Fruit fly (Drosophila melanogaster) whole organism: ENCODE results near the gene CG17108.

ENCODE experiments used
- CG8478 ChIP-seq: fragments of >200 bp; optimal IDR thresholded peaks from 2 replicates; lab custom pipeline; 2018; ENCODE audit warnings: inconsistent platforms
- Dll ChIP-seq: fragments of >200 bp; optimal IDR thresholded peaks from 2 replicates; lab custom pipeline; 2017
- EcR ChIP-seq, 2 experiments: fragments of >200 bp; optimal IDR thresholded peaks; 2 replicates each; lab custom pipeline; 2017; ENCODE audit warnings: missing biosample characterization in 2 of 2, missing genetic modification characterization in 2 of 2, missing genetic modification reagents in 2 of 2
- pan ChIP-seq: fragments of >200 bp; optimal IDR thresholded peaks from 2 replicates; lab custom pipeline; 2017
- psq ChIP-seq: fragments of >200 bp; optimal IDR thresholded peaks from 2 replicates; lab custom pipeline; 2017
- usp ChIP-seq: fragments of >200 bp; optimal IDR thresholded peaks from 2 replicates; lab custom pipeline; 2017; ENCODE audit warnings: missing biosample characterization, missing genetic modification characterization, mixed read lengths

The CG17108 gene

DNA sequence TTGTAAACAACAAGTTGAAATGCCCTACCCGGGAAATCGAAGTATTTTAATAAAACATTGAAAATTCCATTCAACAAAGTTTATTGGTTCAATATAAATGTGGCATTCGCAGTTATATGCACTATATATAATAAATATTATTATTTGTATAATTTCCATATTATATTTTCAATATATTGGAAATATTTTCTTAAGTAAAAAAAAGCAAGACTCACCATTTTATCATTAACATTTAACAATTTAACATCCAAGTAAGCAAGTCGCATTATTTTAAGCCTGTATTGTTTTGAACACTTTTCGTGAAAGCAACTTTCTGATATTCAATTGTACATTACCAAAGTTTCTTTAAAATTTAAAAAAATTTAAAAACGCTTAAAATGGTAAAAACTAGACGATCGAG, 35.9 kb downstream of the CG17108 start, which contains the start of gene CG45690:
Gene CG45690 (plus strand): TSS at position 301 of the 400 bp plus-strand sequence.
- no peak for TF ChIP-seq Dll (lab: Kevin White, UChicago)
- no peak for TF ChIP-seq EcR (GFP tag; optimal IDR thresholded peaks at IDR 0.05; lab: Kevin White, UChicago)
- no peak for TF ChIP-seq pan (lab: Kevin White, UChicago)
- no peak for TF ChIP-seq usp (GFP tag; lab: Kevin White, UChicago)
- no peak for TF ChIP-seq CG8478 (lab: Kevin White, UChicago)

- TF ChIP-seq usp (GFP tag; lab: Kevin White, UChicago) (no peak), EcR (GFP tag; optimal IDR thresholded peaks at IDR 0.05; lab: Kevin White, UChicago) (no peak), Dll (lab: Kevin White, UChicago) (no peak), psq (lab: Kevin White, UChicago) (no peak), pan (lab: Kevin White, UChicago) (no peak), CG8478 (lab: Kevin White, UChicago) (no peak)
Measured at dm6 chr2L:10654520-10654919, 39.4 kb downstream of the CG17108 start.

dm6 chr2L:10651313-10651712, 42.6 kb downstream of the CG17108 start, which contains the start of gene dbf:
Gene dbf (plus strand): TSS chr2L:10651613.
- TF ChIP-seq EcR (GFP tag; optimal IDR thresholded peaks at IDR 0.05; lab: Kevin White, UChicago) (no peak), psq (lab: Kevin White, UChicago) (no peak), pan (lab: Kevin White, UChicago) (no peak), CG8478 (lab: Kevin White, UChicago) (no peak), Dll (lab: Kevin White, UChicago) (no peak), usp (GFP tag; lab: Kevin White, UChicago) (no peak)

dm6 chr2L:10647720-10648349, 46.1 kb downstream of the CG17108 start:
- TF ChIP-seq CG8478 (lab: Kevin White, UChicago) (no peak), pan (lab: Kevin White, UChicago) (no peak), psq (lab: Kevin White, UChicago) (no peak), EcR (GFP tag; optimal IDR thresholded peaks at IDR 0.05; lab: Kevin White, UChicago) (no peak), usp (GFP tag; lab: Kevin White, UChicago) (no peak), Dll (lab: Kevin White, UChicago) (no peak)

dm6 chr2L:10646726-10647125, 47.2 kb downstream of the CG17108 start:
- TF ChIP-seq pan (lab: Kevin White, UChicago) (no peak), Dll (lab: Kevin White, UChicago) (no peak), psq (lab: Kevin White, UChicago) (no peak), EcR (GFP tag; optimal IDR thresholded peaks at IDR 0.05; lab: Kevin White, UChicago) (no peak), CG8478 (lab: Kevin White, UChicago) (no peak), usp (GFP tag; lab: Kevin White, UChicago) (no peak)

DNA sequence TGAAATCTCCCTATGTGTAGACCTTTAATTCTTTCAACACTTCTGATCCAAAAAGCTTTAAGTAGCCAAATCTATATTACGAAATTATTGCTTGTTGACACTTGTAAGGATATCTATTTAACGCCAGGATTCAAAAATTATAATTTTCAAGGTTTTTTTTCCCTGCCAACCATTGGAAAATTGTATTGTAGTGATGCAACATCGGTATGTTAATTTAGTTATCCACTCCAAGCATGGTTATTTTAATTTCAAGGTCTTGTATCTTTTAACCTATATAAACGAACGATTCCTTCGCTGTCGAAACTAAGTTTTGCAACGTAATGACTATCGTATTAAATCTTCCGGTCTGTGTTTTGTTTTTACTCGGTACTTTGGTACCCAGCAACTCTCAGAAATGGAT, 47.8 kb downstream of the CG17108 start, which contains the start of gene CG17097:
Gene CG17097 (plus strand): TSS at position 301 of the 400 bp plus-strand sequence.
- TF ChIP-seq psq (lab: Kevin White, UChicago) (no peak), usp (GFP tag; lab: Kevin White, UChicago) (no peak), pan (lab: Kevin White, UChicago) (no peak), EcR (GFP tag; optimal IDR thresholded peaks at IDR 0.05; lab: Kevin White, UChicago) (no peak), Dll (lab: Kevin White, UChicago) (no peak)

DNA sequence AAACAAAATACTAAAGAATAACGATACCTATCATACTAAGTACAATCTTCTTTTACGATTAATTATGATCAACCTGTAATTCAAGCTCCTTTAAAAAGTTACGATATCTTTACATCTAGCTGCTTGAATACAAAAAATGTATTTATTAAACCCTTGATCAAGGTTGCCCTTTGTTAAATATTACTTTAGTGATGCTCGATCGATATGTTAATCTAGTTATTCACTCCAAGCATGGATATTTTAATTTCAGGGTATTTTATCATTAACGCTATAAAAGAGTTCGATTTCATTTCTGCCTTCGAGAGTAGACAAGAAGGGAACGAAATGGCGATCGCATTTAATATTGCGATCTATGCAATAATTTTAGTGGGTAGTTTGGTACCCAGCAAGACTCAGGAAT, 50.2 kb downstream of the CG17108 start, which contains the start of gene CG18284:
Gene CG18284 (plus strand): TSS at position 301 of the 400 bp plus-strand sequence.
- no peak for TF ChIP-seq Dll (lab: Kevin White, UChicago)
- no peak for TF ChIP-seq psq (lab: Kevin White, UChicago)
- no peak for TF ChIP-seq usp (GFP tag; lab: Kevin White, UChicago)
- no peak for TF ChIP-seq pan (lab: Kevin White, UChicago)
- TF ChIP-seq CG8478 (lab: Kevin White, UChicago), result no peak
- TF ChIP-seq EcR (GFP tag; optimal IDR thresholded peaks at IDR 0.05; lab: Kevin White, UChicago), result no peak
